Worm (Caenorhabditis elegans): ENCODE data around the gene dpy-6.

ce11 chrX:8422020-8422419 is 33.4 kb downstream of the dpy-6 start, which contains the start of gene tag-123:
- TF ChIP-seq nfya-1 (tag; optimal IDR thresholded peaks at IDR 0.05) (peak; percentile 41), C08G9.2 (tag; optimal IDR thresholded peaks at IDR 0.05) (no peak), nhr-11 (tag; optimal IDR thresholded peaks at IDR 0.05) (no peak), madf-2 (tag; optimal IDR thresholded peaks at IDR 0.05) (no peak), ttx-3 (tag; optimal IDR thresholded peaks at IDR 0.05) (no peak), fkh-10 (GFP tag; optimal IDR thresholded peaks at IDR 0.05) (no peak), sox-2 (GFP tag; IDR thresholded peaks at IDR 0.05) (no peak), K02D7.2 (tag; optimal IDR thresholded peaks at IDR 0.05) (no peak), rnt-1 (tag; optimal IDR thresholded peaks at IDR 0.05) (no peak), pax-1 (tag; optimal IDR thresholded peaks at IDR 0.05) (no peak)
